Worm (Caenorhabditis elegans) whole organism, L2 larva: ENCODE measurements around the gene R09H10.1.

Experiments used
- blmp-1 ChIP-seq: sonication (generic microtip); optimal IDR thresholded peaks from 2 replicates; lab custom pipeline; 2017; ENCODE audit warnings: missing genetic modification characterization, mild to moderate bottlenecking, missing compliant biosample characterization, antibody characterized with exemption, moderate library complexity; ENCODE audit not compliant: insufficient read depth
- unc-39 ChIP-seq: fragments of 150-350 bp; optimal IDR thresholded peaks from 2 replicates; lab custom pipeline; 2014; ENCODE audit warnings: missing biosample characterization, missing genetic modification characterization

Gene R09H10.1

DNA sequence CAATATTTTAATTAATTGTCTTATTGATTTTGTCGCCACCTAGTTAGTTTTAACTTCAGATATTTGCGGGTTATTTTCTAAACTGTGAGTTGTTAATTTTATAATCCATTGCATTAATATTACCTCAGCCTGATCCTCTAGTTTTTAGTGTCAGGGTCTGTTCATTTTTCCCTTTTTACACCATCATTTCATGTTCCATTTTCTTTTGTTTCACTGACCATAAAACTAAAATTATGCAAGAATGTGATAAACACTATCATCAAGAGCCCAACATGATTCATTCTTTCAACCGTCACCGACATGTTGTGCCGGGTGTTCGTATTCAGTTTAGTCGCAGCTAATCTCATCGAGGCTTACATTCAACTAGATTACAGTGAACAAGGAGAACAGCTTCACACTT lies 38.9 kb downstream of the R09H10.1 start, which contains the start of gene F56C4.2:
Gene F56C4.2, plus strand, starts transcription at position 301 of the 400 bp plus-strand sequence.
- TF ChIP-seq blmp-1 (tag; lab: Kevin White, UChicago): no peak
- TF ChIP-seq unc-39 (tag; lab: Kevin White, UChicago): no peak
